Worm (Caenorhabditis elegans) whole organism, late embryonic: Measurements from ENCODE around the gene mpst-2.
A peak's percentile ranks its signal among the peaks of the same experiment; 100 is the strongest.

Experiments used
- T23F11.4 ChIP-seq: fragments of 200-800 bp; sonication (Bioruptor generic); optimal IDR thresholded peaks from 2 replicates; lab custom pipeline; 2018; ENCODE audit warnings: mild to moderate bottlenecking, missing genetic modification characterization, missing compliant biosample characterization
- ceh-22 ChIP-seq: sonication (generic microtip); optimal IDR thresholded peaks from 2 replicates; lab custom pipeline; 2017; ENCODE audit warnings: missing biosample characterization, missing genetic modification characterization
- ceh-24 ChIP-seq: sonication (generic microtip); optimal IDR thresholded peaks from 2 replicates; lab custom pipeline; 2016; ENCODE audit warnings: mild to moderate bottlenecking, missing genetic modification characterization, missing compliant biosample characterization
- ceh-31 ChIP-seq: sonication (generic microtip); optimal IDR thresholded peaks from 2 replicates; lab custom pipeline; 2016; ENCODE audit warnings: missing genetic modification characterization, missing compliant biosample characterization
- ceh-9 ChIP-seq: sonication (generic microtip); optimal IDR thresholded peaks from 2 replicates; lab custom pipeline; 2016; ENCODE audit warnings: mild to moderate bottlenecking, missing genetic modification characterization, inconsistent platforms, missing compliant biosample characterization
- fkh-6 ChIP-seq: sonication (generic microtip); optimal IDR thresholded peaks from 2 replicates; lab custom pipeline; 2016; ENCODE audit warnings: missing genetic modification characterization, missing compliant biosample characterization
- nhr-232 ChIP-seq: sonication (generic microtip); optimal IDR thresholded peaks from 2 replicates; lab custom pipeline; 2016; ENCODE audit warnings: missing genetic modification characterization, missing compliant biosample characterization
- pag-3 ChIP-seq: sonication (generic microtip); optimal IDR thresholded peaks from 2 replicates; lab custom pipeline; 2016; ENCODE audit warnings: missing compliant biosample characterization, missing genetic modification characterization, borderline replicate concordance
- pha-4 ChIP-seq: fragments of 150-350 bp; optimal IDR thresholded peaks from 2 replicates; lab custom pipeline; 2018; ENCODE audit warnings: missing biosample characterization, missing genetic modification reagents, missing genetic modification characterization
- pqm-1 ChIP-seq: sonication (generic microtip); optimal IDR thresholded peaks from 2 replicates; lab custom pipeline; 2016; ENCODE audit warnings: missing genetic modification characterization, missing compliant biosample characterization
- ref-2 ChIP-seq: sonication (generic microtip); optimal IDR thresholded peaks from 2 replicates; lab custom pipeline; 2016; ENCODE audit warnings: missing genetic modification characterization, missing compliant biosample characterization
- tbx-2 ChIP-seq: sonication (generic microtip); optimal IDR thresholded peaks from 2 replicates; lab custom pipeline; 2016; ENCODE audit warnings: missing genetic modification characterization, missing compliant biosample characterization

ce11 chrV:14849628-14850027 lies 43.6 kb downstream of the mpst-2 start:
- TF ChIP-seq ceh-31 (peak; percentile 10), ceh-22 (tag; lab: Kevin White, UChicago) (no peak), ref-2 (no peak), pqm-1 (tag; lab: Kevin White, UChicago) (no peak), pag-3 (tag; lab: Kevin White, UChicago) (no peak), T23F11.4 (no peak), ceh-24 (tag; lab: Kevin White, UChicago) (no peak), nhr-232 (tag; lab: Kevin White, UChicago) (no peak), tbx-2 (no peak), ceh-9 (tag; lab: Kevin White, UChicago) (no peak), fkh-6 (no peak), pha-4 (no peak)
